Fruit fly (Drosophila melanogaster) whole organism, embryonic: ENCODE results near the gene ArfGAP1.
A peak's percentile ranks its signal among the peaks of the same experiment; 100 is the strongest.

Experiments used
- Atf6 ChIP-seq: fragments of 200-800 bp; sonication (Bioruptor generic); IDR thresholded peaks from 2 replicates; pipeline ENCODE4 v1.3.6; 2022; ENCODE audit warnings: missing biosample characterization, missing genetic modification characterization
- BEAF-32 ChIP-seq: fragments of 200-800 bp; sonication (Bioruptor generic); optimal IDR thresholded peaks from 3 replicates; lab custom pipeline; 2017; ENCODE audit warnings: missing biosample characterization, missing genetic modification characterization, mild to moderate bottlenecking, moderate library complexity, missing genetic modification reagents
- BtbVII ChIP-seq: fragments of 200-800 bp; sonication (Bioruptor generic); optimal IDR thresholded peaks from 3 replicates; lab custom pipeline; 2017; ENCODE audit warnings: missing biosample characterization, mild to moderate bottlenecking, missing genetic modification characterization
- CG10543 ChIP-seq: fragments of 200-800 bp; sonication (Bioruptor generic); optimal IDR thresholded peaks from 3 replicates; lab custom pipeline; 2017; ENCODE audit warnings: missing biosample characterization, mild to moderate bottlenecking, missing genetic modification characterization, moderate library complexity
- CG12391 ChIP-seq: fragments of 200-800 bp; sonication (Bioruptor generic); optimal IDR thresholded peaks from 3 replicates; lab custom pipeline; 2018; ENCODE audit warnings: missing biosample characterization, mild to moderate bottlenecking, missing genetic modification characterization, moderate library complexity
- CG13775 ChIP-seq: fragments of 200-800 bp; sonication (Bioruptor generic); optimal IDR thresholded peaks from 3 replicates; lab custom pipeline; 2017; ENCODE audit warnings: missing biosample characterization, mild to moderate bottlenecking, missing genetic modification characterization
- CG14441 ChIP-seq: fragments of 200-800 bp; sonication (Bioruptor generic); IDR thresholded peaks from 2 replicates; pipeline ENCODE4 v1.3.6; 2022; ENCODE audit warnings: missing biosample characterization, missing genetic modification characterization
- CG16863 ChIP-seq: fragments of 200-800 bp; sonication (Bioruptor generic); optimal IDR thresholded peaks from 3 replicates; lab custom pipeline; 2016; ENCODE audit warnings: missing biosample characterization, missing genetic modification characterization
- CG17385 ChIP-seq: fragments of 200-800 bp; sonication (Bioruptor generic); optimal IDR thresholded peaks from 3 replicates; lab custom pipeline; 2018; ENCODE audit warnings: missing biosample characterization, mild to moderate bottlenecking, missing genetic modification characterization
- CG17829 ChIP-seq: fragments of 200-800 bp; optimal IDR thresholded peaks from 2 replicates; lab custom pipeline; 2019; ENCODE audit warnings: missing biosample characterization, mild to moderate bottlenecking, missing genetic modification characterization, moderate library complexity
- CG18619 ChIP-seq: fragments of 200-800 bp; sonication (Bioruptor generic); optimal IDR thresholded peaks from 3 replicates; lab custom pipeline; 2017; ENCODE audit warnings: missing biosample characterization, mild to moderate bottlenecking, missing genetic modification characterization
- CG2678 ChIP-seq: fragments of 200-800 bp; sonication (Bioruptor generic); optimal IDR thresholded peaks from 3 replicates; lab custom pipeline; 2019; ENCODE audit warnings: missing biosample characterization, mild to moderate bottlenecking, missing genetic modification characterization, moderate library complexity
- CG32532 ChIP-seq: fragments of 200-800 bp; sonication (Bioruptor generic); IDR thresholded peaks from 2 replicates; pipeline ENCODE4 v1.3.6; 2022; ENCODE audit warnings: missing biosample characterization, missing genetic modification characterization
- CG3838 ChIP-seq: fragments of 200-800 bp; sonication (Bioruptor generic); optimal IDR thresholded peaks from 3 replicates; lab custom pipeline; 2016; ENCODE audit warnings: missing biosample characterization, missing genetic modification characterization
- CG4328 ChIP-seq: fragments of 200-800 bp; sonication (Bioruptor generic); optimal IDR thresholded peaks from 3 replicates; lab custom pipeline; 2017; ENCODE audit warnings: missing biosample characterization, missing genetic modification reagents, missing genetic modification characterization
- CG6654 ChIP-seq: fragments of 200-800 bp; sonication (Bioruptor generic); optimal IDR thresholded peaks from 2 replicates; lab custom pipeline; 2017; ENCODE audit warnings: missing biosample characterization, mild to moderate bottlenecking, missing genetic modification characterization
- CG7839 ChIP-seq: fragments of 200-800 bp; sonication (Bioruptor generic); optimal IDR thresholded peaks from 3 replicates; lab custom pipeline; 2018; ENCODE audit warnings: missing biosample characterization, mild to moderate bottlenecking, missing genetic modification characterization, moderate library complexity
- CG8478 ChIP-seq: fragments of >200 bp; optimal IDR thresholded peaks from 2 replicates; lab custom pipeline; 2018
- Deaf1 ChIP-seq: fragments of 200-800 bp; optimal IDR thresholded peaks from 3 replicates; lab custom pipeline; 2019; ENCODE audit warnings: missing biosample characterization, mild to moderate bottlenecking, missing genetic modification characterization, moderate library complexity
- Dref ChIP-seq: fragments of 200-800 bp; sonication (Bioruptor generic); IDR thresholded peaks from 2 replicates; pipeline ENCODE4 v1.3.6; 2022; ENCODE audit warnings: missing biosample characterization, missing genetic modification characterization
- E2f1 ChIP-seq: fragments of 200-800 bp; sonication (Bioruptor generic); IDR thresholded peaks from 2 replicates; pipeline ENCODE4 v1.3.6; 2022; ENCODE audit warnings: missing biosample characterization, missing genetic modification characterization
- Ets97D ChIP-seq: fragments of 200-800 bp; sonication (Bioruptor generic); optimal IDR thresholded peaks from 3 replicates; lab custom pipeline; 2016; ENCODE audit warnings: missing biosample characterization, missing genetic modification characterization
- HHEX ChIP-seq: fragments of 200-800 bp; sonication (Bioruptor generic); optimal IDR thresholded peaks from 3 replicates; lab custom pipeline; 2017; ENCODE audit warnings: missing biosample characterization, mild to moderate bottlenecking, missing genetic modification characterization, missing genetic modification reagents
- HLHmδ ChIP-seq: fragments of 200-800 bp; sonication (Bioruptor generic); optimal IDR thresholded peaks from 2 replicates; lab custom pipeline; 2018; ENCODE audit warnings: missing biosample characterization, mild to moderate bottlenecking, missing genetic modification characterization, moderate library complexity
- Hr39 ChIP-seq: fragments of >200 bp; optimal IDR thresholded peaks from 2 replicates; lab custom pipeline; 2017
- Kr ChIP-seq: fragments of 200-800 bp; sonication (Bioruptor generic); optimal IDR thresholded peaks from 2 replicates; lab custom pipeline; 2017; ENCODE audit warnings: missing biosample characterization, mild to moderate bottlenecking, missing genetic modification characterization
- Med ChIP-seq: fragments of 200-800 bp; sonication (Bioruptor generic); peaks from one replicate; lab custom pipeline; 2016; ENCODE audit warnings: missing biosample characterization, missing genetic modification characterization, mild to moderate bottlenecking, inconsistent platforms, moderate library complexity
- Mes4 ChIP-seq: fragments of 200-800 bp; sonication (Bioruptor generic); optimal IDR thresholded peaks from 2 replicates; lab custom pipeline; 2016; ENCODE audit warnings: missing biosample characterization, missing genetic modification characterization
- Nf-YC ChIP-seq: fragments of 200-800 bp; optimal IDR thresholded peaks from 3 replicates; lab custom pipeline; 2019; ENCODE audit warnings: missing biosample characterization, mild to moderate bottlenecking, missing genetic modification characterization, moderate library complexity
- Side ChIP-seq: fragments of 200-800 bp; sonication (Bioruptor generic); optimal IDR thresholded peaks from 2 replicates; lab custom pipeline; 2016; ENCODE audit warnings: missing biosample characterization, missing genetic modification characterization
- Sin3A ChIP-seq: fragments of >200 bp; optimal IDR thresholded peaks from 2 replicates; lab custom pipeline; 2018
- Xrp1 ChIP-seq: fragments of 200-800 bp; sonication (Bioruptor generic); IDR thresholded peaks from 2 replicates; pipeline ENCODE4 v1.3.6; 2022; ENCODE audit warnings: missing biosample characterization, missing genetic modification characterization
- br ChIP-seq: fragments of >200 bp; optimal IDR thresholded peaks from 2 replicates; lab custom pipeline; 2017
- btn ChIP-seq: fragments of 200-800 bp; sonication (Bioruptor generic); optimal IDR thresholded peaks from 2 replicates; lab custom pipeline; 2016; ENCODE audit warnings: missing biosample characterization, missing genetic modification characterization
- dm ChIP-seq: fragments of 200-800 bp; sonication (Bioruptor generic); optimal IDR thresholded peaks from 3 replicates; lab custom pipeline; 2016; ENCODE audit warnings: missing biosample characterization, missing genetic modification characterization
- fd102C ChIP-seq: fragments of 200-800 bp; sonication (Bioruptor generic); optimal IDR thresholded peaks from 2 replicates; lab custom pipeline; 2018; ENCODE audit warnings: missing biosample characterization, mild to moderate bottlenecking, missing genetic modification characterization, moderate library complexity
- gsb ChIP-seq: fragments of 200-800 bp; sonication (Bioruptor generic); IDR thresholded peaks from 2 replicates; pipeline ENCODE4 v1.3.6; 2022; ENCODE audit warnings: missing biosample characterization, missing genetic modification characterization
- gsb-n ChIP-seq: fragments of 200-800 bp; sonication (Bioruptor generic); optimal IDR thresholded peaks from 3 replicates; lab custom pipeline; 2018; ENCODE audit warnings: missing biosample characterization, mild to moderate bottlenecking, missing genetic modification characterization
- h ChIP-seq: fragments of >200 bp; optimal IDR thresholded peaks from 2 replicates; lab custom pipeline; 2017
- lab ChIP-seq: fragments of 200-800 bp; sonication (Bioruptor generic); optimal IDR thresholded peaks from 3 replicates; lab custom pipeline; 2017; ENCODE audit warnings: missing biosample characterization, missing genetic modification characterization, mild to moderate bottlenecking, moderate library complexity, missing genetic modification reagents
- lilli ChIP-seq: fragments of 200-800 bp; sonication (Bioruptor generic); optimal IDR thresholded peaks from 3 replicates; lab custom pipeline; 2016; ENCODE audit warnings: missing biosample characterization, missing genetic modification characterization
- lola ChIP-seq, 3 experiments: fragments of >200 bp in 2 of 3; fragments of 200-800 bp in 1 of 3; sonication (Bioruptor generic) in 1 of 3; optimal IDR thresholded peaks; 2 replicates each; lab custom pipeline; 2017 to 2019; ENCODE audit warnings: missing biosample characterization in 3 of 3, missing genetic modification characterization in 3 of 3, mild to moderate bottlenecking in 1 of 3, moderate library complexity in 1 of 3
- odd ChIP-seq: fragments of 200-800 bp; sonication (Bioruptor generic); optimal IDR thresholded peaks from 2 replicates; lab custom pipeline; 2017; ENCODE audit warnings: missing biosample characterization, mild to moderate bottlenecking, missing genetic modification characterization
- p53 ChIP-seq: fragments of 200-800 bp; sonication (Bioruptor generic); optimal IDR thresholded peaks from 2 replicates; lab custom pipeline; 2016; ENCODE audit warnings: missing biosample characterization, missing genetic modification characterization
- pfk ChIP-seq: fragments of 200-800 bp; sonication (Bioruptor generic); optimal IDR thresholded peaks from 2 replicates; lab custom pipeline; 2018; ENCODE audit warnings: missing biosample characterization, mild to moderate bottlenecking, missing genetic modification characterization, moderate library complexity
- prd ChIP-seq, 3 experiments: fragments of >200 bp in 2 of 3; fragments of 200-800 bp in 1 of 3; sonication (Bioruptor generic) in 1 of 3; optimal IDR thresholded peaks in 2 of 3; IDR thresholded peaks in 1 of 3; 2 replicates in 2 of 3; 3 replicates in 1 of 3; pipeline versions ENCODE4 v1.3.6 to Lab custom; 2017 to 2022; ENCODE audit warnings: missing biosample characterization in 1 of 3, missing genetic modification characterization in 1 of 3
- sima ChIP-seq: fragments of 200-800 bp; sonication (Bioruptor generic); optimal IDR thresholded peaks from 2 replicates; lab custom pipeline; 2016; ENCODE audit warnings: missing biosample characterization, missing genetic modification characterization
- slp2 ChIP-seq: fragments of 200-800 bp; sonication (Bioruptor generic); optimal IDR thresholded peaks from 2 replicates; lab custom pipeline; 2016; ENCODE audit warnings: missing biosample characterization, missing genetic modification characterization
- tna ChIP-seq: fragments of 200-800 bp; sonication (Bioruptor generic); IDR thresholded peaks from 2 replicates; pipeline ENCODE4 v1.3.6; 2022; ENCODE audit warnings: missing biosample characterization, missing genetic modification characterization; ENCODE audit not compliant: partially characterized antibody
- tx ChIP-seq: fragments of 200-800 bp; sonication (Bioruptor generic); optimal IDR thresholded peaks from 2 replicates; lab custom pipeline; 2016; ENCODE audit warnings: missing biosample characterization, missing genetic modification characterization
- yki ChIP-seq: fragments of >200 bp; optimal IDR thresholded peaks from 3 replicates; lab custom pipeline; 2018
- zfh2 ChIP-seq: fragments of 200-800 bp; sonication (Bioruptor generic); optimal IDR thresholded peaks from 2 replicates; lab custom pipeline; 2016; ENCODE audit warnings: missing biosample characterization, missing genetic modification characterization

ArfGAP1 gene

dm6 chr3L:12414189-12414964 lies 3.0 kb downstream of the ArfGAP1 start, which contains the start of gene SCaMC (continued):
- no peak for TF ChIP-seq CG7839
- TF ChIP-seq gsb-n (tag; lab: Kevin White, UChicago): peak; percentile 45
- no peak for TF ChIP-seq CG10543 (GFP tag; lab: Kevin White, UChicago)
- TF ChIP-seq CG12391 (tag; lab: Kevin White, UChicago): peak; percentile 27
- TF ChIP-seq p53 (GFP tag; lab: Kevin White, UChicago): peak; percentile 63
- TF ChIP-seq HHEX (GFP tag; lab: Kevin White, UChicago): no peak
- TF ChIP-seq CG14441 (GFP tag; lab: Robert Waterston, UW): no peak
- no peak for TF ChIP-seq Hr39
- no peak for TF ChIP-seq CG32532 (GFP tag; lab: Robert Waterston, UW)
- TF ChIP-seq br: no peak
- TF ChIP-seq HLHmδ: no peak
- TF ChIP-seq h (lab: Kevin White, UChicago): no peak
- no peak for TF ChIP-seq fd102C (GFP tag; lab: Kevin White, UChicago)
- TF ChIP-seq Nf-YC: peak; percentile 33
- no peak for TF ChIP-seq gsb (GFP tag; lab: Robert Waterston, UW)
- no peak for TF ChIP-seq Deaf1 (tag; lab: Kevin White, UChicago)
- TF ChIP-seq CG6654 (GFP tag; lab: Kevin White, UChicago): no peak
- no peak for TF ChIP-seq tna
- TF ChIP-seq lab (GFP tag; lab: Kevin White, UChicago): no peak
- TF ChIP-seq dm: no peak
- no peak for TF ChIP-seq yki (lab: Kevin White, UChicago)
- TF ChIP-seq sima (GFP tag; lab: Kevin White, UChicago): no peak
- no peak for TF ChIP-seq CG3838 (GFP tag; lab: Kevin White, UChicago)
- TF ChIP-seq CG8478: no peak
- TF ChIP-seq zfh2 (GFP tag; lab: Kevin White, UChicago): no peak
- no peak for TF ChIP-seq CG17385 (GFP tag; lab: Kevin White, UChicago)
- TF ChIP-seq lola (GFP tag; optimal IDR thresholded peaks at IDR 0.05; lab: Kevin White, UChicago): no peak
- TF ChIP-seq Xrp1 (GFP tag; lab: Robert Waterston, UW): no peak
- peak; percentile 20 for TF ChIP-seq Sin3A (lab: Kevin White, UChicago)
- TF ChIP-seq lilli: no peak
- no peak for TF ChIP-seq Kr (GFP tag; lab: Kevin White, UChicago)
- no peak for TF ChIP-seq odd (GFP tag; lab: Kevin White, UChicago)
- TF ChIP-seq tx (GFP tag; lab: Kevin White, UChicago): no peak
- TF ChIP-seq CG16863 (GFP tag; lab: Kevin White, UChicago): no peak
- TF ChIP-seq CG2678 (tag; lab: Kevin White, UChicago): no peak
- no peak for TF ChIP-seq CG4328 (GFP tag; lab: Kevin White, UChicago)
- no peak for TF ChIP-seq Mes4 (GFP tag; lab: Kevin White, UChicago)
- no peak for TF ChIP-seq slp2 (GFP tag; lab: Kevin White, UChicago)
- TF ChIP-seq BEAF-32 (GFP tag; lab: Kevin White, UChicago): peak; percentile 54
- no peak for TF ChIP-seq prd (optimal IDR thresholded peaks at IDR 0.05; lab: Kevin White, UChicago)
- TF ChIP-seq prd (GFP tag; IDR thresholded peaks at IDR 0.05; lab: Robert Waterston, UW): no peak
- TF ChIP-seq CG18619 (GFP tag; lab: Kevin White, UChicago): no peak
- peak; percentile 88 for TF ChIP-seq Med (GFP tag; lab: Kevin White, UChicago)
- no peak for TF ChIP-seq E2f1 (GFP tag; lab: Robert Waterston, UW)
- TF ChIP-seq btn: no peak
- peak; percentile 63 for TF ChIP-seq CG17829 (tag; lab: Kevin White, UChicago)
- TF ChIP-seq pfk (GFP tag; lab: Kevin White, UChicago): no peak
- peak; percentile 59 for TF ChIP-seq Ets97D (GFP tag; lab: Kevin White, UChicago)
- no peak for TF ChIP-seq Side (GFP tag; lab: Kevin White, UChicago)
- no peak for TF ChIP-seq CG13775 (GFP tag; lab: Kevin White, UChicago)
- no peak for TF ChIP-seq Atf6 (GFP tag; lab: Robert Waterston, UW)
- peak; percentile 49 for TF ChIP-seq Dref
- no peak for TF ChIP-seq BtbVII
